Fruit fly (Drosophila melanogaster): ENCODE data around the gene CG42353.

- TF ChIP-seq Myc (optimal IDR thresholded peaks at IDR 0.05) (no peak), h (optimal IDR thresholded peaks at IDR 0.05) (no peak), insv (optimal IDR thresholded peaks at IDR 0.05) (no peak), psq (optimal IDR thresholded peaks at IDR 0.05) (no peak), ttk (optimal IDR thresholded peaks at IDR 0.05) (no peak)
Measured at dm6 chrX:16082932-16083331, 21.8 kb downstream of the CG42353 start, which contains the start of gene CG8958.

All from Kc167 (cell line).